Worm (Caenorhabditis elegans) whole organism, L1 larva: Measurements from ENCODE around the gene W08F4.3.

Experiments used
- ama-1 ChIP-seq: fragments of 150-350 bp; optimal IDR thresholded peaks from 2 replicates; lab custom pipeline; 2014
- ceh-63 ChIP-seq: fragments of 200-800 bp; sonication (Bioruptor generic); optimal IDR thresholded peaks from 2 replicates; lab custom pipeline; 2018; ENCODE audit warnings: mild to moderate bottlenecking, missing genetic modification characterization, missing compliant biosample characterization
- dpl-1 ChIP-seq, 3 experiments: fragments of 150-350 bp in 2 of 3; sonication (generic microtip) in 1 of 3; optimal IDR thresholded peaks; 2 replicates each; lab custom pipeline; 2014 to 2017; ENCODE audit warnings: missing biosample characterization in 3 of 3, missing genetic modification characterization in 3 of 3, missing genetic modification reagents in 3 of 3
- efl-1 ChIP-seq, 4 experiments: fragments of 150-350 bp; optimal IDR thresholded peaks in 3 of 4; peaks in 1 of 4; 1 replicate in 1 of 4; 2 replicates in 3 of 4; lab custom pipeline; 2014; ENCODE audit warnings: missing biosample characterization in 2 of 4, missing genetic modification characterization in 2 of 4, missing genetic modification reagents in 2 of 4
- egl-27 ChIP-seq, 2 experiments: fragments of 150-350 bp in 1 of 2; sonication (generic microtip); optimal IDR thresholded peaks; 3 replicates each; lab custom pipeline; 2017 to 2018; ENCODE audit warnings: missing biosample characterization in 2 of 2, missing genetic modification characterization in 2 of 2, missing genetic modification reagents in 2 of 2
- jun-1 ChIP-seq: fragments of 150-350 bp; optimal IDR thresholded peaks from 2 replicates; lab custom pipeline; 2014; ENCODE audit warnings: missing biosample characterization, missing genetic modification reagents, missing genetic modification characterization
- lin-14 ChIP-seq: fragments of 200-800 bp; sonication (Bioruptor generic); optimal IDR thresholded peaks from 2 replicates; lab custom pipeline; 2018; ENCODE audit warnings: mild to moderate bottlenecking, missing genetic modification characterization, moderate library complexity, missing compliant biosample characterization
- nhr-12 ChIP-seq: sonication (generic microtip); optimal IDR thresholded peaks from 2 replicates; lab custom pipeline; 2017; ENCODE audit warnings: missing biosample characterization, missing genetic modification characterization
- nhr-237 ChIP-seq: fragments of 150-350 bp; optimal IDR thresholded peaks from 2 replicates; lab custom pipeline; 2014; ENCODE audit warnings: missing biosample characterization, missing genetic modification characterization
- skn-1 ChIP-seq: fragments of 150-350 bp; optimal IDR thresholded peaks from 2 replicates; lab custom pipeline; 2014; ENCODE audit warnings: missing biosample characterization, missing genetic modification characterization
- unc-62 ChIP-seq: fragments of 150-350 bp; optimal IDR thresholded peaks from 2 replicates; lab custom pipeline; 2014; ENCODE audit warnings: missing biosample characterization, missing genetic modification reagents, missing genetic modification characterization
- zag-1 ChIP-seq: fragments of 150-350 bp; optimal IDR thresholded peaks from 2 replicates; lab custom pipeline; 2014; ENCODE audit warnings: missing biosample characterization, missing genetic modification characterization
- ztf-11 ChIP-seq, 2 experiments: sonication (generic microtip); optimal IDR thresholded peaks; 2 replicates each; lab custom pipeline; 2016 to 2017; ENCODE audit warnings: missing genetic modification characterization in 2 of 2, missing biosample characterization in 1 of 2, missing compliant biosample characterization in 1 of 2

DNA sequence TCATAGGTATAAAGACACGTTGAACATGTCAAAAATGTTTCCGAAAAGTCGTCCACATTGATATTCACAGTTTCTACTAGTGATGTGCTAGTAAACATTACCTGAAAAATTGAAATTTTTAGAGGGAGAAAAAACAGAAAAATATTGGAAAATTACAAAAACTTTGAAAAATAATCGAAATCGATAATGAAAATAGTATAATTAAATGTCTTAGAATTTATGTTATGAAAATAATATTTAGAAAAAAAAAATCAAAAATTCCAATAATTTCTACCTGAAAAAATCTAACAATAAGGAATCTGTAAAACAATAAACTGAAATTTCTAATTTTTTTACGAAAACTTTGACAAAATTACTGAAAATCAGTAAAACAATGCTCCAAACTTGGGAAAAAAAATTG, 21.6 kb downstream of the W08F4.3 start, which contains the start of gene nhl-3:
- TF ChIP-seq ztf-11 (tag; optimal IDR thresholded peaks at IDR 0.05; lab: Kevin White, UChicago) = no peak
- TF ChIP-seq nhr-12 (tag; lab: Kevin White, UChicago) = no peak
- no peak for TF ChIP-seq zag-1 (tag; lab: Kevin White, UChicago)
- no peak for TF ChIP-seq skn-1
- no peak for TF ChIP-seq efl-1 (optimal IDR thresholded peaks at IDR 0.05; lab: Kevin White, UChicago)
- no peak for TF ChIP-seq efl-1 (GFP tag; optimal IDR thresholded peaks at IDR 0.05 in 1 of 2; lab: Kevin White, UChicago)
- TF ChIP-seq ceh-63 (GFP tag; lab: Kevin White, UChicago) = no peak
- no peak for TF ChIP-seq nhr-237 (tag; lab: Kevin White, UChicago)
- no peak for TF ChIP-seq unc-62
- TF ChIP-seq jun-1 (tag; lab: Kevin White, UChicago) = no peak
- TF ChIP-seq ama-1 = no peak
- no peak for TF ChIP-seq lin-14
- TF ChIP-seq egl-27 (tag; optimal IDR thresholded peaks at IDR 0.05; lab: Kevin White, UChicago) = no peak
- no peak for TF ChIP-seq dpl-1 (GFP tag; optimal IDR thresholded peaks at IDR 0.05; lab: Kevin White, UChicago)
